Worm (Caenorhabditis elegans): ENCODE results near the gene mac-1.
"Not testable (repeated sequence)": the region's sequence is repeated elsewhere in the genome, so short reads cannot be mapped to it uniquely, and the experiment has no call there.

DNA sequence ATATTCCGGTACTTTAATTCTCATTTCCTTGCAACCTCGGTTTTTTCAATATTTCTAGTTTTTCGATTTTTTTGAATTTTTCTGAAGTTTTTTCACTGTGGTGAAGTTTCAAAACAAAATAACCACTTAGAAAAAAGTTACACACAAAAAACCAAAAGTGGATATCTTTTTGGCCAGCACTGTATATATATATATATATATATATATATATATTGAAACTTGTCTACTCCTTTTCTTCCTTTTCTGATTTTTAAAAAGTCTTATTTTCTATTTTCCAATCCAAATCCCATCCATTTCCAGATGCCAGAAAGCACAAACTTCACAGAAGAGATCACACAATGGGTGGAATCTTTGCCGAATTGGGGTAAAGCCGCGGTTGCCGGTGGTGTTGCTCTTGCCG lies 11.7 kb downstream of the mac-1 start, which contains the start of gene faxc-2:
- not testable (repeated sequence) for TF ChIP-seq skn-1 (tag; optimal IDR thresholded peaks at IDR 0.05); nhr-10 (tag; optimal IDR thresholded peaks at IDR 0.05); lin-39 (tag; optimal IDR thresholded peaks at IDR 0.05); elt-1 (tag; optimal IDR thresholded peaks at IDR 0.05); ZK546.5 (tag; optimal IDR thresholded peaks at IDR 0.05); ztf-1 (GFP tag; conservative IDR thresholded peaks at IDR 0.05)

Measured in whole organism, L2 larva.